Worm (Caenorhabditis elegans) whole organism, L1 larva: ENCODE data around the gene col-99.
A peak's percentile ranks its signal among the peaks of the same experiment; 100 is the strongest.

Source experiments
- C04F5.9 ChIP-seq: sonication (generic microtip); optimal IDR thresholded peaks from 2 replicates; lab custom pipeline; 2016; ENCODE audit warnings: missing genetic modification characterization, missing compliant biosample characterization
- F16B12.6 ChIP-seq: fragments of 150-350 bp; optimal IDR thresholded peaks from 2 replicates; lab custom pipeline; 2014; ENCODE audit warnings: missing biosample characterization, missing genetic modification characterization
- alr-1 ChIP-seq: fragments of 200-800 bp; sonication (Bioruptor generic); optimal IDR thresholded peaks from 2 replicates; lab custom pipeline; 2018; ENCODE audit warnings: borderline replicate concordance, mild to moderate bottlenecking, missing genetic modification characterization, missing compliant biosample characterization
- aly-2 ChIP-seq: fragments of 150-350 bp; optimal IDR thresholded peaks from 2 replicates; lab custom pipeline; 2014; ENCODE audit warnings: missing biosample characterization, missing genetic modification characterization
- ama-1 ChIP-seq: fragments of 150-350 bp; optimal IDR thresholded peaks from 2 replicates; lab custom pipeline; 2014
- blmp-1 ChIP-seq: fragments of 150-350 bp; optimal IDR thresholded peaks from 2 replicates; lab custom pipeline; 2014; ENCODE audit warnings: missing biosample characterization, missing genetic modification characterization
- ceh-63 ChIP-seq: fragments of 200-800 bp; sonication (Bioruptor generic); optimal IDR thresholded peaks from 2 replicates; lab custom pipeline; 2018; ENCODE audit warnings: mild to moderate bottlenecking, missing genetic modification characterization, missing compliant biosample characterization
- ceh-8 ChIP-seq: fragments of 200-800 bp; sonication (Bioruptor generic); optimal IDR thresholded peaks from 2 replicates; lab custom pipeline; 2018; ENCODE audit warnings: mild to moderate bottlenecking, missing genetic modification characterization, moderate library complexity, missing compliant biosample characterization
- ceh-82 ChIP-seq, 3 experiments: fragments of 150-350 bp in 1 of 3; sonication (generic microtip) in 2 of 3; optimal IDR thresholded peaks; 2 replicates each; lab custom pipeline; 2014 to 2017; ENCODE audit warnings: missing biosample characterization in 3 of 3, missing genetic modification characterization in 3 of 3
- ceh-90 ChIP-seq: sonication (generic microtip); optimal IDR thresholded peaks from 2 replicates; lab custom pipeline; 2016; ENCODE audit warnings: missing genetic modification characterization, missing compliant biosample characterization
- dpl-1 ChIP-seq, 3 experiments: fragments of 150-350 bp in 2 of 3; sonication (generic microtip) in 1 of 3; optimal IDR thresholded peaks; 2 replicates each; lab custom pipeline; 2014 to 2017; ENCODE audit warnings: missing biosample characterization in 3 of 3, missing genetic modification characterization in 3 of 3, missing genetic modification reagents in 3 of 3
- dsc-1 ChIP-seq: sonication (generic microtip); optimal IDR thresholded peaks from 2 replicates; lab custom pipeline; 2016; ENCODE audit warnings: mild to moderate bottlenecking, missing genetic modification characterization, missing compliant biosample characterization
- efl-1 ChIP-seq, 4 experiments: fragments of 150-350 bp; optimal IDR thresholded peaks in 3 of 4; peaks in 1 of 4; 1 replicate in 1 of 4; 2 replicates in 3 of 4; lab custom pipeline; 2014; ENCODE audit warnings: missing biosample characterization in 2 of 4, missing genetic modification characterization in 2 of 4, missing genetic modification reagents in 2 of 4
- efl-3 ChIP-seq: fragments of 200-800 bp; sonication (Bioruptor generic); optimal IDR thresholded peaks from 2 replicates; lab custom pipeline; 2018; ENCODE audit warnings: mild to moderate bottlenecking, missing genetic modification characterization, missing compliant biosample characterization
- egl-13 ChIP-seq: sonication (generic microtip); optimal IDR thresholded peaks from 2 replicates; lab custom pipeline; 2016; ENCODE audit warnings: missing genotype, missing genetic modification reagents, missing genetic modification characterization, missing compliant biosample characterization
- fkh-8 ChIP-seq: sonication (generic microtip); optimal IDR thresholded peaks from 2 replicates; lab custom pipeline; 2016; ENCODE audit warnings: mild to moderate bottlenecking, missing genetic modification characterization, missing compliant biosample characterization
- fos-1 ChIP-seq: fragments of 150-350 bp; optimal IDR thresholded peaks from 2 replicates; lab custom pipeline; 2014; ENCODE audit warnings: missing biosample characterization, missing genetic modification characterization
- grh-1 ChIP-seq: fragments of 200-800 bp; sonication (Bioruptor generic); IDR thresholded peaks from 2 replicates; pipeline ENCODE4 v1.3.6; 2022; ENCODE audit warnings: missing genetic modification reagents, missing genetic modification characterization, missing compliant biosample characterization
- hlh-4 ChIP-seq: sonication (generic microtip); optimal IDR thresholded peaks from 2 replicates; lab custom pipeline; 2016; ENCODE audit warnings: mild to moderate bottlenecking, missing genetic modification characterization, missing compliant biosample characterization
- hpl-2 ChIP-seq: fragments of 150-350 bp; optimal IDR thresholded peaks from 2 replicates; lab custom pipeline; 2014; ENCODE audit warnings: missing biosample characterization, missing genetic modification reagents, missing genetic modification characterization
- jun-1 ChIP-seq: fragments of 150-350 bp; optimal IDR thresholded peaks from 2 replicates; lab custom pipeline; 2014; ENCODE audit warnings: missing biosample characterization, missing genetic modification reagents, missing genetic modification characterization
- lin-13 ChIP-seq: fragments of 150-350 bp; optimal IDR thresholded peaks from 2 replicates; lab custom pipeline; 2014; ENCODE audit warnings: missing biosample characterization, missing genetic modification reagents, missing genetic modification characterization
- lin-15B ChIP-seq: fragments of 150-350 bp; sonication (generic microtip); optimal IDR thresholded peaks from 3 replicates; lab custom pipeline; 2014; ENCODE audit warnings: missing biosample characterization, missing genetic modification characterization
- lin-35 ChIP-seq, 2 experiments: fragments of 150-350 bp; optimal IDR thresholded peaks; 2 replicates each; lab custom pipeline; 2014; ENCODE audit warnings: missing biosample characterization in 2 of 2, missing genetic modification characterization in 2 of 2, missing genetic modification reagents in 2 of 2
- lin-39 ChIP-seq: fragments of 150-350 bp; optimal IDR thresholded peaks from 2 replicates; lab custom pipeline; 2014; ENCODE audit warnings: missing biosample characterization, missing genetic modification reagents, missing genetic modification characterization
- lsy-2 ChIP-seq, 2 experiments: fragments of 150-350 bp; optimal IDR thresholded peaks; 2 replicates each; lab custom pipeline; 2014; ENCODE audit warnings: missing biosample characterization in 2 of 2, missing genetic modification characterization in 2 of 2
- nhr-19 ChIP-seq: fragments of 200-800 bp; sonication (Bioruptor generic); conservative IDR thresholded peaks from 2 replicates; pipeline ENCODE4 v1.3.6; 2022; ENCODE audit warnings: missing genetic modification characterization, missing compliant biosample characterization
- nhr-47 ChIP-seq: sonication (generic microtip); optimal IDR thresholded peaks from 2 replicates; lab custom pipeline; 2016; ENCODE audit warnings: mild to moderate bottlenecking, missing genetic modification characterization, moderate library complexity, missing compliant biosample characterization
- nhr-76 ChIP-seq: sonication (generic microtip); optimal IDR thresholded peaks from 2 replicates; lab custom pipeline; 2017; ENCODE audit warnings: missing biosample characterization, missing genetic modification characterization
- nhr-77 ChIP-seq: fragments of 150-350 bp; optimal IDR thresholded peaks from 2 replicates; lab custom pipeline; 2014; ENCODE audit warnings: missing biosample characterization, missing genetic modification characterization
- nhr-90 ChIP-seq: sonication (generic microtip); optimal IDR thresholded peaks from 2 replicates; lab custom pipeline; 2016; ENCODE audit warnings: mild to moderate bottlenecking, missing genetic modification characterization, missing compliant biosample characterization; ENCODE audit not compliant: poor library complexity
- rnt-1 ChIP-seq: sonication (generic microtip); optimal IDR thresholded peaks from 2 replicates; lab custom pipeline; 2016; ENCODE audit warnings: mild to moderate bottlenecking, missing genetic modification characterization, moderate library complexity, missing compliant biosample characterization
- snpc-4 ChIP-seq: fragments of 150-350 bp; optimal IDR thresholded peaks from 2 replicates; lab custom pipeline; 2014; ENCODE audit warnings: missing biosample characterization, missing genetic modification characterization
- snu-23 ChIP-seq: sonication (generic microtip); optimal IDR thresholded peaks from 2 replicates; lab custom pipeline; 2016; ENCODE audit warnings: missing genetic modification characterization, missing compliant biosample characterization
- sox-4 ChIP-seq: sonication (generic microtip); optimal IDR thresholded peaks from 2 replicates; lab custom pipeline; 2016; ENCODE audit warnings: missing genetic modification characterization, missing compliant biosample characterization
- tbx-2 ChIP-seq: sonication (generic microtip); optimal IDR thresholded peaks from 2 replicates; lab custom pipeline; 2016; ENCODE audit warnings: missing genetic modification characterization, missing compliant biosample characterization
- unc-130 ChIP-seq: fragments of 150-350 bp; optimal IDR thresholded peaks from 2 replicates; lab custom pipeline; 2017; ENCODE audit warnings: missing biosample characterization, missing genetic modification characterization, inconsistent platforms
- unc-86 ChIP-seq: sonication (generic microtip); optimal IDR thresholded peaks from 2 replicates; lab custom pipeline; 2016; ENCODE audit warnings: missing genetic modification characterization, missing compliant biosample characterization
- unc-98 ChIP-seq: fragments of 200-800 bp; sonication (Bioruptor generic); IDR thresholded peaks from 2 replicates; pipeline ENCODE4 v1.3.6; 2022; ENCODE audit warnings: missing genetic modification characterization, missing compliant biosample characterization
- vab-15 ChIP-seq: sonication (generic microtip); optimal IDR thresholded peaks from 2 replicates; lab custom pipeline; 2017; ENCODE audit warnings: missing genotype, mild to moderate bottlenecking, missing genetic modification characterization, missing compliant biosample characterization
- zag-1 ChIP-seq: fragments of 150-350 bp; optimal IDR thresholded peaks from 2 replicates; lab custom pipeline; 2014; ENCODE audit warnings: missing biosample characterization, missing genetic modification characterization
- ztf-4 ChIP-seq: fragments of 150-350 bp; optimal IDR thresholded peaks from 2 replicates; lab custom pipeline; 2014; ENCODE audit warnings: missing biosample characterization, missing genetic modification characterization

col-99 gene

ce11 chrIV:143807-144371 is 3.8 kb downstream of the col-99 start (continued):
- TF ChIP-seq C04F5.9 (peak; percentile 2), nhr-47 (peak; percentile 73), ztf-4 (tag; lab: Kevin White, UChicago) (no peak), rnt-1 (tag; lab: Kevin White, UChicago) (peak; percentile 85), dpl-1 (GFP tag; optimal IDR thresholded peaks at IDR 0.05; lab: Kevin White, UChicago) (peak; percentile 6 to 52 (median 51)), nhr-90 (tag; lab: Kevin White, UChicago) (peak; percentile 66)

DNA sequence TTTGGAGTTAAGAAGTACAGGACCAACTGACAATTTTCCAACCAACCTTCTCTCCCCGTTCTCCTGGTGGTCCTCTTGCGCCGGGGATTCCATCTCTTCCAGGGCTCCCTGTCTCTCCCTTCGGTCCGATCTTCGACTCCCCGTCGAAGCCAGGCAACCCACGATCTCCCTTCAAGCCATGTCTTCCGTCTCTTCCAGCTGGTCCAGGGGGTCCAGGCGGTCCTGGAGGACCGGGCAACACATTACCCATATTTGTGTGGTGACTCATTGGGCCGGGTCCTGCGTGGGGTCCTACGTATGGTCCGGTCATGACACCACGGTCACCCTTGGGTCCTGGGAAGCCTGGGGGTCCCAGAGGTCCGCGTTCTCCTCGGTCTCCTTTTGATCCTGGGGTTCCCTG is 6.7 kb downstream of the col-99 start:
- TF ChIP-seq sox-4 (tag; lab: Kevin White, UChicago) (no peak), blmp-1 (tag; lab: Kevin White, UChicago) (no peak), ceh-8 (no peak), efl-1 (optimal IDR thresholded peaks at IDR 0.05; lab: Kevin White, UChicago) (no peak), efl-1 (GFP tag; optimal IDR thresholded peaks at IDR 0.05 in 1 of 2; lab: Kevin White, UChicago) (no peak), nhr-76 (no peak), ceh-82 (tag; optimal IDR thresholded peaks at IDR 0.05; lab: Kevin White, UChicago) (no peak), snpc-4 (tag; lab: Kevin White, UChicago) (no peak), lsy-2 (tag; optimal IDR thresholded peaks at IDR 0.05; lab: Kevin White, UChicago) (no peak), aly-2 (tag; lab: Kevin White, UChicago) (no peak), hlh-4 (tag; lab: Kevin White, UChicago) (no peak), egl-13 (tag; lab: Kevin White, UChicago) (no peak), ama-1 (lab: Kevin White, UChicago) (no peak)

DNA sequence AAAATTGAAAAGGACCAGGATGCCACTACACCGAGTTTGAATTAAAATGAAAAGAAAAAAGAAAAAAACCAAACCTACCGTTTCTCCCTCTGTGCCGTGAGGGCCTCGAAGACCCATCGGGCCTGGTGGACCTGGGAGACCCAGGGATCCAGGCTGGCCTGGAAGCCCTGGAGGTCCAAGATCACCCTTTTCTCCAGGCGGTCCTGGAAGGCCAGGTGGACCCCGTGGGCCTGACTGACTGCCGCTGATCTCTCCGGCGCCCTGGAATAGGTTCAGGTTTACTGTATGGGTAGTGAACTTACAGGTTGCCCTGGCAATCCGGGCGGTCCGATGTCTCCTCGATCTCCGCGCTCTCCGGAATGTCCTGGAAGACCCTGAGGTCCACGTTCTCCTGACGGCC is 8.1 kb downstream of the col-99 start:
- peak; percentile 29 for TF ChIP-seq ceh-8
- no peak for TF ChIP-seq alr-1 (tag; lab: Kevin White, UChicago)
- TF ChIP-seq, all 84 proteins: peak for 1

DNA sequence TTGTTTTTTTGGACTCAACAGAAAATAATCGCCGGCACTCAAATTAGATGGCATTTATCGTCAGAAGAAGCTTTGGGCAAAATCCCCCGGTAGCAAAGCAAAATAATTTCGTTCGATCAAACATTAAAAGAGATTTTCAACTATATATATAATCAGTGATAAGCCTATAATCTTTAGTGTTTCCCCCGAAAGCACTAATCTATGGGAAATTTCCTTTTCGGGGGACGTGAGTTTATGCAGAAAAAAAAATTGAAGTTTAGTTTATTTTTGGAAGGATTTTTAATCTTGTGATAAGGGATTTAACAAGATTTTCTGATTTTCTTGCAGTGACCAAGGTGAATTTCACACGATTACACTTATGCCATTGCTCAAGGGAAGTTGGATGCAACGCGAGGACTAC is 13.8 kb downstream of the col-99 start:
- no peak for TF ChIP-seq blmp-1 (tag; lab: Kevin White, UChicago)
- TF ChIP-seq dsc-1 (tag; lab: Kevin White, UChicago) = peak; percentile 83
- peak; percentile 53 for TF ChIP-seq egl-13 (tag; lab: Kevin White, UChicago)
- peak; percentile 55 for TF ChIP-seq fkh-8 (tag; lab: Kevin White, UChicago)
- peak; percentile 33 for TF ChIP-seq nhr-47
- TF ChIP-seq C04F5.9 = no peak

DNA sequence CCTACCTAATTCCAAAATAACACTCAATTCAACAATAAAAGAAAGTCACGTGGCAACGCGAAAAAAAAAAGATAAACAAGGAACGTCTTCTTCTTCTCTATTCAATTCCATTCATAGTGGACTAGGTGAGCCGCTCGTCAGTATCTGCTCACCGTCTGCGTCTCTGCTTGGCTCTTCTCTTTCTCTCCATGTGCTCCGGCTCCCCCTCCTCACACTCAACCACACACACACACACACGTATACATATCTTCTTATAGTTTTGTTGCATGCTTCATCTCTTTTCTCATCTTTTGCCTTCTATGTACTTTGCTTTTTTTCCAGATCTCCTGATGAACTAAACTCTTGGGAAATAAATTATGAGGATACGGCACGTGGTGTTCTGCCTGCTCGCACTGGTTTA is 15.6 kb downstream of the col-99 start, which contains the start of gene daf-1:
daf-1 (plus strand) TSS at position 322 of the 400 bp plus-strand sequence.
- TF ChIP-seq snu-23 (no peak), lin-35 (GFP tag; optimal IDR thresholded peaks at IDR 0.05; lab: Kevin White, UChicago) (peak in 1 of 2 experiments; percentile 4), sox-4 (tag; lab: Kevin White, UChicago) (peak; percentile 37), C04F5.9 (no peak), hpl-2 (GFP tag; lab: Kevin White, UChicago) (no peak), ceh-90 (no peak), F16B12.6 (tag; lab: Kevin White, UChicago) (no peak), unc-98 (GFP tag; lab: Robert Waterston, UW) (no peak), ceh-63 (GFP tag; lab: Kevin White, UChicago) (no peak), dpl-1 (GFP tag; optimal IDR thresholded peaks at IDR 0.05; lab: Kevin White, UChicago) (peak in 1 of 3 experiments; percentile 12), lin-13 (GFP tag; lab: Kevin White, UChicago) (no peak), nhr-77 (no peak), efl-3 (GFP tag; lab: Kevin White, UChicago) (no peak), ama-1 (lab: Kevin White, UChicago) (no peak), fos-1 (tag; lab: Kevin White, UChicago) (no peak), nhr-90 (tag; lab: Kevin White, UChicago) (no peak), grh-1 (no peak), lin-15B (no peak), lin-39 (tag; lab: Kevin White, UChicago) (no peak), zag-1 (no peak), jun-1 (no peak), unc-130 (no peak), nhr-76 (no peak), aly-2 (tag; lab: Kevin White, UChicago) (no peak), nhr-19 (GFP tag; lab: Robert Waterston, UW) (no peak), lsy-2 (tag; optimal IDR thresholded peaks at IDR 0.05; lab: Kevin White, UChicago) (peak in 1 of 2 experiments; percentile 40), unc-86 (peak; percentile 61), fkh-8 (tag; lab: Kevin White, UChicago) (peak; percentile 73), vab-15 (tag; lab: Kevin White, UChicago) (no peak), tbx-2 (tag; lab: Kevin White, UChicago) (peak; percentile 18), snpc-4 (tag; lab: Kevin White, UChicago) (no peak), efl-1 (optimal IDR thresholded peaks at IDR 0.05; lab: Kevin White, UChicago) (no peak), efl-1 (GFP tag; optimal IDR thresholded peaks at IDR 0.05 in 1 of 2; lab: Kevin White, UChicago) (no peak), ztf-4 (tag; lab: Kevin White, UChicago) (no peak)
